Fruit fly (Drosophila melanogaster) whole organism, embryonic: Measurements from ENCODE around the gene CG3123.

Source experiments
- CG16815 ChIP-seq: fragments of 200-800 bp; sonication (Bioruptor generic); optimal IDR thresholded peaks from 3 replicates; lab custom pipeline; 2017; ENCODE audit warnings: missing biosample characterization, mild to moderate bottlenecking, missing genetic modification characterization
- CG34422 ChIP-seq: fragments of 200-800 bp; sonication (Bioruptor generic); IDR thresholded peaks from 3 replicates; pipeline ENCODE4 v1.3.6; 2022; ENCODE audit warnings: missing biosample characterization, missing genetic modification characterization
- Sin3A ChIP-seq: fragments of >200 bp; optimal IDR thresholded peaks from 2 replicates; lab custom pipeline; 2018
- en ChIP-seq: fragments of 200-800 bp; sonication (Bioruptor generic); optimal IDR thresholded peaks from 2 replicates; lab custom pipeline; 2016; ENCODE audit warnings: missing biosample characterization, missing genetic modification characterization
- gcm2 ChIP-seq: fragments of 200-800 bp; sonication (Bioruptor generic); optimal IDR thresholded peaks from 2 replicates; lab custom pipeline; 2016; ENCODE audit warnings: missing biosample characterization, missing genetic modification characterization
- h ChIP-seq: fragments of >200 bp; optimal IDR thresholded peaks from 2 replicates; lab custom pipeline; 2017
- jigr1 ChIP-seq: fragments of 200-800 bp; sonication (Bioruptor generic); IDR thresholded peaks from 3 replicates; pipeline ENCODE4 v1.3.6; 2022; ENCODE audit warnings: missing biosample characterization, missing genetic modification characterization

- TF ChIP-seq CG34422 (GFP tag; lab: Robert Waterston, UW) (no peak), Sin3A (lab: Kevin White, UChicago) (no peak), en (no peak), jigr1 (GFP tag; lab: Robert Waterston, UW) (no peak), h (lab: Kevin White, UChicago) (no peak), gcm2 (GFP tag; lab: Kevin White, UChicago) (no peak), CG16815 (GFP tag; lab: Kevin White, UChicago) (no peak)
Observed at dm6 chr2L:2799909-2800478, 25.3 kb downstream of the CG3123 start, which contains the start of gene Syt1.
